Fruit fly (Drosophila melanogaster): ENCODE results near the gene Reck.

DNA sequence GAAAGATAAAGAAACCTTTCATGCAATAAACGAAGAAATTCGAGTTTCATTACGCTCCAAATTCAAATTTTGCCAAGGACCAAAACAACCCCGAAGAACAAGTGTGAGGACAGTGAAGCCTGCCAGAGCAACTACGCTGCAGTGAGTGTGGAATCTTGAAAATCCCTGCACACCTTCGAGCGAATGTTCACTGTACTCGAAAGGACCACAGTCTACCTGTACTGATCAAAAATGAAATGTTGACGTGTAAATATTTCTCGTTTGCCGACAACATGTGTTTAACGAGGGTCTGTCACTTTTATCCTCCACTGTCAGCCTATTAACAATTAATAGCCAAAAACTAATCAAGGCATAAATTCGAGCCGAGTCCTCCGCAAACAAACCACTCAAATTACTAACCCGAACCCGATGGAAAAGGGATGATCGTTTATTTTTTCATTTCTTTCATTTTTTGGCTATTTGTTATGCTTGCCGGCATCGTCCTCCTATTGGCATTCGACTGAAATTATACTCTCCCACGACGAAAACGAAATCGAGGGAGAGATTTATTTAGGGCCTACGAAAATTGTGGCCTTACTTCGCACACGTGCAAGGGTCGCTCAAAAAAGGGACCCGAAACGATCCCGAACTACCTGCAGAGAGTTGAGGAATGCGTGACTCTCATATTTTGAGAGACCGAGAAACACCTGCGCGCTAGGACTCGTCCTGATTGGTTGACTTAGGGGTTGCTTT is 41.8 kb downstream of the Reck start:
- TF ChIP-seq CG14655 (GFP tag; optimal IDR thresholded peaks at IDR 0.05) = no peak
- TF ChIP-seq Snoo (tag; optimal IDR thresholded peaks at IDR 0.05) = no peak
- no peak for TF ChIP-seq CG34367 (tag; optimal IDR thresholded peaks at IDR 0.05)

All from whole organism, pupa.